Worm (Caenorhabditis elegans) whole organism, late embryonic: Measurements from ENCODE around the gene srlf-9.

Source experiments
- C08G9.2 ChIP-seq: sonication (generic microtip); optimal IDR thresholded peaks from 2 replicates; lab custom pipeline; 2016; ENCODE audit warnings: mild to moderate bottlenecking, missing genetic modification characterization, moderate library complexity, missing compliant biosample characterization
- C38D4.7 ChIP-seq: fragments of 200-800 bp; sonication (Bioruptor generic); optimal IDR thresholded peaks from 2 replicates; lab custom pipeline; 2018; ENCODE audit warnings: mild to moderate bottlenecking, missing genetic modification characterization, moderate library complexity, missing compliant biosample characterization
- F13H6.1 ChIP-seq: sonication (generic microtip); optimal IDR thresholded peaks from 2 replicates; lab custom pipeline; 2016; ENCODE audit warnings: missing genetic modification characterization, missing compliant biosample characterization
- K09A11.1 ChIP-seq: sonication (generic microtip); optimal IDR thresholded peaks from 2 replicates; lab custom pipeline; 2017; ENCODE audit warnings: antibody characterized with exemption, mild to moderate bottlenecking, missing genetic modification characterization, missing compliant biosample characterization; ENCODE audit not compliant: insufficient read depth
- T23F11.4 ChIP-seq: fragments of 200-800 bp; sonication (Bioruptor generic); optimal IDR thresholded peaks from 2 replicates; lab custom pipeline; 2018; ENCODE audit warnings: mild to moderate bottlenecking, missing genetic modification characterization, missing compliant biosample characterization
- ahr-1 ChIP-seq: sonication (generic microtip); optimal IDR thresholded peaks from 2 replicates; lab custom pipeline; 2016; ENCODE audit warnings: missing genetic modification characterization, missing compliant biosample characterization
- ama-1 ChIP-seq: fragments of 150-350 bp; optimal IDR thresholded peaks from 2 replicates; lab custom pipeline; 2014
- ceh-18 ChIP-seq: sonication (generic microtip); optimal IDR thresholded peaks from 2 replicates; lab custom pipeline; 2016; ENCODE audit warnings: missing genetic modification characterization, missing compliant biosample characterization
- ceh-19 ChIP-seq: fragments of 200-800 bp; sonication (Bioruptor generic); optimal IDR thresholded peaks from 2 replicates; lab custom pipeline; 2018; ENCODE audit warnings: mild to moderate bottlenecking, missing genetic modification characterization, missing compliant biosample characterization
- ceh-22 ChIP-seq: sonication (generic microtip); optimal IDR thresholded peaks from 2 replicates; lab custom pipeline; 2017; ENCODE audit warnings: missing biosample characterization, missing genetic modification characterization
- ceh-24 ChIP-seq: sonication (generic microtip); optimal IDR thresholded peaks from 2 replicates; lab custom pipeline; 2016; ENCODE audit warnings: mild to moderate bottlenecking, missing genetic modification characterization, missing compliant biosample characterization
- ceh-30 ChIP-seq: fragments of 150-350 bp; optimal IDR thresholded peaks from 2 replicates; lab custom pipeline; 2014; ENCODE audit warnings: missing biosample characterization, missing genetic modification characterization
- ceh-34 ChIP-seq: sonication (generic microtip); optimal IDR thresholded peaks from 2 replicates; lab custom pipeline; 2016; ENCODE audit warnings: mild to moderate bottlenecking, missing genetic modification characterization, missing compliant biosample characterization
- ceh-48 ChIP-seq: sonication (generic microtip); optimal IDR thresholded peaks from 2 replicates; lab custom pipeline; 2016; ENCODE audit warnings: missing genetic modification characterization, inconsistent platforms, missing compliant biosample characterization
- ceh-6 ChIP-seq: fragments of 200-800 bp; sonication (Bioruptor generic); optimal IDR thresholded peaks from 2 replicates; lab custom pipeline; 2018; ENCODE audit warnings: mild to moderate bottlenecking, missing genetic modification characterization, missing compliant biosample characterization
- dmd-4 ChIP-seq: sonication (generic microtip); optimal IDR thresholded peaks from 2 replicates; lab custom pipeline; 2016; ENCODE audit warnings: borderline replicate concordance, missing genetic modification characterization, missing compliant biosample characterization
- dve-1 ChIP-seq: sonication (generic microtip); optimal IDR thresholded peaks from 2 replicates; lab custom pipeline; 2017; ENCODE audit warnings: antibody characterized with exemption, mild to moderate bottlenecking, missing genetic modification characterization, missing compliant biosample characterization
- elt-2 ChIP-seq: sonication (generic microtip); optimal IDR thresholded peaks from 2 replicates; lab custom pipeline; 2016; ENCODE audit warnings: missing genetic modification reagents, missing genetic modification characterization, missing compliant biosample characterization
- elt-4 ChIP-seq: sonication (generic microtip); optimal IDR thresholded peaks from 2 replicates; lab custom pipeline; 2016; ENCODE audit warnings: missing genetic modification characterization, missing compliant biosample characterization
- eyg-1 ChIP-seq: sonication (generic microtip); optimal IDR thresholded peaks from 2 replicates; lab custom pipeline; 2016; ENCODE audit warnings: missing genotype, missing genetic modification characterization, missing compliant biosample characterization
- fax-1 ChIP-seq: sonication (generic microtip); optimal IDR thresholded peaks from 2 replicates; lab custom pipeline; 2016; ENCODE audit warnings: missing genotype, missing genetic modification characterization, missing compliant biosample characterization
- fkh-10 ChIP-seq: fragments of 150-350 bp; optimal IDR thresholded peaks from 2 replicates; lab custom pipeline; 2014; ENCODE audit warnings: missing biosample characterization, missing genetic modification reagents, missing genetic modification characterization
- fkh-6 ChIP-seq: sonication (generic microtip); optimal IDR thresholded peaks from 2 replicates; lab custom pipeline; 2016; ENCODE audit warnings: missing genetic modification characterization, missing compliant biosample characterization
- gmeb-2 ChIP-seq: sonication (generic microtip); optimal IDR thresholded peaks from 2 replicates; lab custom pipeline; 2016; ENCODE audit warnings: missing genetic modification characterization, inconsistent platforms, missing compliant biosample characterization
- hlh-13 ChIP-seq: fragments of 200-800 bp; sonication (Bioruptor generic); optimal IDR thresholded peaks from 2 replicates; lab custom pipeline; 2018; ENCODE audit warnings: mild to moderate bottlenecking, missing genetic modification characterization, missing compliant biosample characterization
- hlh-15 ChIP-seq: sonication (generic microtip); optimal IDR thresholded peaks from 2 replicates; lab custom pipeline; 2016; ENCODE audit warnings: missing genetic modification characterization, missing compliant biosample characterization
- hlh-6 ChIP-seq: sonication (generic microtip); optimal IDR thresholded peaks from 2 replicates; lab custom pipeline; 2016; ENCODE audit warnings: missing genotype, missing genetic modification characterization, missing compliant biosample characterization
- madf-2 ChIP-seq: sonication (generic microtip); optimal IDR thresholded peaks from 2 replicates; lab custom pipeline; 2017; ENCODE audit warnings: missing genetic modification characterization, missing compliant biosample characterization
- mec-3 ChIP-seq: sonication (generic microtip); optimal IDR thresholded peaks from 2 replicates; lab custom pipeline; 2016; ENCODE audit warnings: borderline replicate concordance, missing genetic modification characterization, missing compliant biosample characterization
- npax-4 ChIP-seq: sonication (generic microtip); optimal IDR thresholded peaks from 2 replicates; lab custom pipeline; 2016; ENCODE audit warnings: missing genetic modification characterization, missing compliant biosample characterization
- pax-1 ChIP-seq: fragments of 150-350 bp; optimal IDR thresholded peaks from 2 replicates; lab custom pipeline; 2014; ENCODE audit warnings: missing biosample characterization, missing genetic modification characterization
- pqm-1 ChIP-seq: sonication (generic microtip); optimal IDR thresholded peaks from 2 replicates; lab custom pipeline; 2016; ENCODE audit warnings: missing genetic modification characterization, missing compliant biosample characterization
- pros-1 ChIP-seq: fragments of 150-350 bp; optimal IDR thresholded peaks from 2 replicates; lab custom pipeline; 2014; ENCODE audit warnings: missing biosample characterization, missing genetic modification reagents, missing genetic modification characterization
- ref-2 ChIP-seq: sonication (generic microtip); optimal IDR thresholded peaks from 2 replicates; lab custom pipeline; 2016; ENCODE audit warnings: missing genetic modification characterization, missing compliant biosample characterization
- rnt-1 ChIP-seq: sonication (generic microtip); optimal IDR thresholded peaks from 2 replicates; lab custom pipeline; 2016; ENCODE audit warnings: missing genetic modification characterization, missing compliant biosample characterization
- syd-9 ChIP-seq: sonication (generic microtip); optimal IDR thresholded peaks from 2 replicates; lab custom pipeline; 2016; ENCODE audit warnings: mild to moderate bottlenecking, missing genetic modification characterization, moderate library complexity, missing compliant biosample characterization
- tbx-7 ChIP-seq: sonication (generic microtip); optimal IDR thresholded peaks from 2 replicates; lab custom pipeline; 2016; ENCODE audit warnings: missing genotype, missing genetic modification characterization, missing compliant biosample characterization
- ttx-3 ChIP-seq: sonication (generic microtip); optimal IDR thresholded peaks from 2 replicates; lab custom pipeline; 2016; ENCODE audit warnings: missing genetic modification reagents, missing genetic modification characterization, missing compliant biosample characterization
- unc-3 ChIP-seq, 2 experiments: fragments of 200-800 bp in 1 of 2; sonication (Bioruptor generic) in 1 of 2; sonication (generic microtip) in 1 of 2; conservative IDR thresholded peaks in 1 of 2; optimal IDR thresholded peaks in 1 of 2; 2 replicates each; pipeline versions ENCODE4 v1.3.6 to Lab custom; 2016 to 2022; ENCODE audit warnings: missing compliant biosample characterization in 2 of 2, missing genetic modification characterization in 2 of 2, missing genetic modification reagents in 1 of 2
- unc-42 ChIP-seq: sonication (generic microtip); optimal IDR thresholded peaks from 2 replicates; lab custom pipeline; 2016; ENCODE audit warnings: missing genotype, missing genetic modification characterization, missing compliant biosample characterization
- unc-55 ChIP-seq: sonication (generic microtip); optimal IDR thresholded peaks from 2 replicates; lab custom pipeline; 2017; ENCODE audit warnings: missing biosample characterization, missing genetic modification reagents, missing genetic modification characterization
- unc-86 ChIP-seq: sonication (generic microtip); optimal IDR thresholded peaks from 2 replicates; lab custom pipeline; 2016; ENCODE audit warnings: missing genetic modification characterization, missing compliant biosample characterization

srlf-9 gene

ce11 chrIII:13434404-13434803, 32.8 kb upstream of the srlf-9 start, which contains the start of gene F45G2.7:
Gene F45G2.7 (minus strand): TSS chrIII:13434504.
- TF ChIP-seq npax-4 (tag; lab: Kevin White, UChicago) (no peak), elt-2 (tag; lab: Kevin White, UChicago) (no peak), rnt-1 (tag; lab: Kevin White, UChicago) (no peak), ceh-30 (tag; lab: Kevin White, UChicago) (no peak), ceh-6 (no peak)

DNA sequence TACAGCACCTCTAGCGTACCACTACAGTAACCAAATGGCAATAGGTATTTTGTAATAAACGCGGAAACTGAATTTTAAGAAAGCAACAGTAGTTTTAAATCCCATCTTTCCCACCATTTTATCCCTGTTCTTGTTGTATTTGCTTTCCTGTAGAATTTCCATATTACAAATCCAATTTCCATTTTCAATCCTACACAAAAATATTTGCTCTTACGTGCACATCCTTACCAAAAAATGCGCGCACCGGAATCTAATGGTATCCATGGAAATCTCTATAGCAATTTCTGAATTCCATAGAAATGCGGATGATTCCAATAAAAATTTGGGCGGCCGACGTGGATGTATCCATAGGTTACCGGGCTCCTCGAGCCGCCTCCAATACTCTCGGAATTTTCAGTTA, 28.6 kb upstream of the srlf-9 start, which contains the start of gene trf-1:
TSS of gene trf-1 (plus strand) at position 301 of the 400 bp plus-strand sequence.
- no peak for TF ChIP-seq unc-86
- TF ChIP-seq ceh-24 (tag; lab: Kevin White, UChicago), result no peak
- TF ChIP-seq ceh-30 (tag; lab: Kevin White, UChicago), result no peak
- TF ChIP-seq ceh-6, result no peak
- no peak for TF ChIP-seq madf-2 (tag; lab: Kevin White, UChicago)
- no peak for TF ChIP-seq elt-4 (tag; lab: Kevin White, UChicago)
- TF ChIP-seq hlh-6 (tag; lab: Kevin White, UChicago), result no peak

DNA sequence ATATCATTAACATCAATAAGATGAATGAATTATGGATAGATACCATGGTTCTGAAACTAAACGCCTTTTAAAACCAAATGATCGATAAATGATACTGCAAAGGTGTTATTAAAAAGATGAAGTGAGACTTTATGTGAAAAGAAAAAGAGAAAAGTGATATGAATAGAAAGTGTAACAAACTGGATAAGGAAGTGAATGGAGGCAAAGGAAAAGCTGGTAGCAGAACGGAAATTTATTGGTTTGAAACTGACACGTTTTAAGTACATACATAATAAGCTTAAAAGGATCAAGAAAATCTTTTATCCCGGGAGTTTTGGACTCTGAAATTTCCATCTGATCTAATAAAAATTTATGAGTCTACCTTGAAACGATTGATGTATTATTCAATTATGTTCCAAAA, 28.1 kb upstream of the srlf-9 start, which contains the start of gene bli-5:
TSS of gene bli-5 (minus strand) at position 101 of the 400 bp plus-strand sequence.
- no peak for TF ChIP-seq C38D4.7 (GFP tag; lab: Kevin White, UChicago)
- TF ChIP-seq fkh-10 (GFP tag; lab: Kevin White, UChicago), result no peak
- no peak for TF ChIP-seq pros-1
- no peak for TF ChIP-seq hlh-13
- TF ChIP-seq ceh-19 (GFP tag; lab: Kevin White, UChicago), result no peak
- no peak for TF ChIP-seq ceh-18
- no peak for TF ChIP-seq gmeb-2 (tag; lab: Kevin White, UChicago)
- no peak for TF ChIP-seq hlh-6 (tag; lab: Kevin White, UChicago)
- TF ChIP-seq unc-42 (tag; lab: Kevin White, UChicago), result no peak
- no peak for TF ChIP-seq tbx-7 (tag; lab: Kevin White, UChicago)
- TF ChIP-seq ama-1 (lab: Kevin White, UChicago), result no peak
- TF ChIP-seq elt-4 (tag; lab: Kevin White, UChicago), result no peak
- no peak for TF ChIP-seq K09A11.1 (tag; lab: Kevin White, UChicago)

DNA sequence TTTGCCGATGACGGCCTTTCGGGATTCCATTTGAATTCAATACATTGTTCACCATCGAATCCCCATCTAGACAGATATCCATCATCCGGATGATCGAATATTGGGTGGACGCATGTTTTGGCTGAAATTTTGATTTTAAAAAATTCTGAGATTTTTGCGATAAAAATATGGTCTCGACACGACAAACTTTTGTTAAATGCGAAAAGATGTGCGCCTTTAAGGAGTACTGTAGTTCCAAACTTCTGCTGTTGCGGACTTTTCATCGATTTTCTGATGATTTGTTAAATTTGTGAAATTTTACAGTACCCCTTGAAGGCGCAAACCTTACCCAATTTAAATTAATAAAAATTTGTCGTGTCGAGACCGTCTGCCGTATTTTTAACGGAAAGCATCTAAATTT, 26.2 kb upstream of the srlf-9 start:
- TF ChIP-seq ceh-30 (tag; lab: Kevin White, UChicago) (no peak), eyg-1 (tag; lab: Kevin White, UChicago) (no peak), fkh-6 (tag; lab: Kevin White, UChicago) (no peak), dmd-4 (no peak), hlh-6 (tag; lab: Kevin White, UChicago) (no peak), elt-4 (tag; lab: Kevin White, UChicago) (no peak), npax-4 (tag; lab: Kevin White, UChicago) (no peak), fax-1 (tag; lab: Kevin White, UChicago) (no peak), dve-1 (tag; lab: Kevin White, UChicago) (no peak), ahr-1 (tag; lab: Kevin White, UChicago) (no peak), ceh-6 (no peak), pax-1 (tag; lab: Kevin White, UChicago) (no peak), T23F11.4 (GFP tag; lab: Kevin White, UChicago) (no peak), ceh-22 (tag; lab: Kevin White, UChicago) (no peak), F13H6.1 (tag; lab: Kevin White, UChicago) (no peak), ceh-34 (no peak), madf-2 (tag; lab: Kevin White, UChicago) (no peak), pqm-1 (no peak), ceh-48 (tag; lab: Kevin White, UChicago) (no peak)
- TF ChIP-seq, all 69 proteins: peak for 0

- TF ChIP-seq ceh-48 (tag; lab: Kevin White, UChicago) (no peak), madf-2 (tag; lab: Kevin White, UChicago) (no peak), unc-55 (GFP tag; lab: Kevin White, UChicago) (no peak), syd-9 (tag; lab: Kevin White, UChicago) (no peak), dve-1 (tag; lab: Kevin White, UChicago) (no peak), fax-1 (tag; lab: Kevin White, UChicago) (no peak), gmeb-2 (tag; lab: Kevin White, UChicago) (no peak), ceh-34 (no peak), F13H6.1 (tag; lab: Kevin White, UChicago) (no peak), K09A11.1 (tag; lab: Kevin White, UChicago) (no peak), hlh-15 (no peak), ceh-6 (no peak), fkh-6 (tag; lab: Kevin White, UChicago) (no peak), unc-3 (GFP tag; conservative IDR thresholded peaks at IDR 0.05; lab: Robert Waterston, UW) (no peak), unc-3 (tag; optimal IDR thresholded peaks at IDR 0.05; lab: Kevin White, UChicago) (no peak), ref-2 (tag; lab: Kevin White, UChicago) (no peak), eyg-1 (tag; lab: Kevin White, UChicago) (no peak), C08G9.2 (tag; lab: Kevin White, UChicago) (no peak), mec-3 (tag; lab: Kevin White, UChicago) (no peak), ttx-3 (no peak)
Measured at ce11 chrIII:13426036-13426435, 24.5 kb upstream of the srlf-9 start, which contains the start of gene cope-1. Gene cope-1 (plus strand): TSS chrIII:13426264.
